Worm (Caenorhabditis elegans) whole organism, midembryonic: Measurements from ENCODE around the gene T21E8.6.

Experiments
- T22C8.4 ChIP-seq: fragments of 200-800 bp; sonication (Bioruptor generic); IDR thresholded peaks from 2 replicates; pipeline ENCODE4 v1.3.6; 2022; ENCODE audit warnings: missing genetic modification characterization, missing compliant biosample characterization
- ref-1 ChIP-seq: fragments of 200-800 bp; sonication (Bioruptor generic); conservative IDR thresholded peaks from 2 replicates; pipeline ENCODE4 v1.3.6; 2022; ENCODE audit warnings: missing genetic modification reagents, missing genetic modification characterization, missing compliant biosample characterization
- ztf-23 ChIP-seq: fragments of 200-800 bp; sonication (Bioruptor generic); IDR thresholded peaks from 2 replicates; pipeline ENCODE4 v1.3.6; 2022; ENCODE audit warnings: missing genetic modification reagents, missing genetic modification characterization, missing compliant biosample characterization

DNA sequence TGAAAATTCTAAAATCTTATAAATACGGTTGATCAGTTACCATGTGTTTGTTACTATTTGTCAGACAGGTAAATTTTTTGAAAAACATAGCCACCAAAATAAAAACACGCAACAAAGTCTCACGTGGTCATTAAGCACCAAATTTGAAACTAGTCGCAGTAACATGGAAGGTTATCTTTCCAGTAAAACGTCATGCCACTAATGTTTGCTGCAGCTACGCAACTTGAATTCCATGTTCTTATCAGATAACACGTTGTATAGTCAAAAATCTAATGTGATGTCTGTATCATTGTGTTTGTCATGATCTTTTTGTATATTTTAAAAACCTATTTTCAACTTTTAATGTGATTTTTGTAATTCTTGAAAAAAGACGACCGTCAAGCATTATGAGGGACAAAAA, 19.7 kb downstream of the T21E8.6 start:
- TF ChIP-seq ztf-23 (GFP tag; lab: Robert Waterston, UW): no peak
- no peak for TF ChIP-seq ref-1 (GFP tag; lab: Robert Waterston, UW)
- TF ChIP-seq T22C8.4: no peak
